Fruit fly (Drosophila melanogaster) whole organism, prepupa: Measurements from ENCODE around the gene Ccdc85.

Experiments used
- CG10631 ChIP-seq: fragments of 200-800 bp; sonication (Bioruptor generic); optimal IDR thresholded peaks from 2 replicates; lab custom pipeline; 2016; ENCODE audit warnings: missing biosample characterization, missing genetic modification characterization
- CG10669 ChIP-seq: fragments of 200-800 bp; sonication (Bioruptor generic); optimal IDR thresholded peaks from 3 replicates; lab custom pipeline; 2018; ENCODE audit warnings: missing biosample characterization, mild to moderate bottlenecking, missing genetic modification characterization, moderate library complexity
- CG11294 ChIP-seq: fragments of 200-800 bp; sonication (Bioruptor generic); IDR thresholded peaks from 2 replicates; pipeline ENCODE4 v1.3.6; 2022; ENCODE audit warnings: missing biosample characterization, missing genetic modification characterization
- CG11762 ChIP-seq: fragments of 200-800 bp; sonication (Bioruptor generic); optimal IDR thresholded peaks from 3 replicates; lab custom pipeline; 2016; ENCODE audit warnings: missing biosample characterization, missing genetic modification characterization; ENCODE audit not compliant: insufficient read depth
- CG11902 ChIP-seq: fragments of 200-800 bp; sonication (Bioruptor generic); optimal IDR thresholded peaks from 3 replicates; lab custom pipeline; 2016; ENCODE audit warnings: missing biosample characterization, missing genetic modification characterization
- CG15336 ChIP-seq: fragments of 200-800 bp; sonication (Bioruptor generic); IDR thresholded peaks from 2 replicates; pipeline ENCODE4 v1.3.6; 2022; ENCODE audit warnings: missing biosample characterization, missing genetic modification characterization
- CG1621 ChIP-seq: fragments of 200-800 bp; sonication (Bioruptor generic); optimal IDR thresholded peaks from 3 replicates; lab custom pipeline; 2018; ENCODE audit warnings: missing biosample characterization, mild to moderate bottlenecking, missing genetic modification characterization
- CG16779 ChIP-seq: fragments of 200-800 bp; sonication (Bioruptor generic); optimal IDR thresholded peaks from 3 replicates; lab custom pipeline; 2017; ENCODE audit warnings: missing biosample characterization, mild to moderate bottlenecking, missing genetic modification characterization
- CG3032 ChIP-seq: fragments of 200-800 bp; optimal IDR thresholded peaks from 2 replicates; lab custom pipeline; 2019; ENCODE audit warnings: missing biosample characterization, mild to moderate bottlenecking, missing genetic modification characterization, moderate library complexity
- CG31627 ChIP-seq: fragments of 200-800 bp; sonication (Bioruptor generic); optimal IDR thresholded peaks from 3 replicates; lab custom pipeline; 2016; ENCODE audit warnings: missing biosample characterization, missing genetic modification characterization
- CG32006 ChIP-seq: fragments of 200-800 bp; sonication (Bioruptor generic); optimal IDR thresholded peaks from 3 replicates; lab custom pipeline; 2017; ENCODE audit warnings: missing biosample characterization, mild to moderate bottlenecking, missing genetic modification characterization
- CG34406 ChIP-seq: fragments of 200-800 bp; sonication (Bioruptor generic); optimal IDR thresholded peaks from 3 replicates; lab custom pipeline; 2016; ENCODE audit warnings: missing biosample characterization, missing genetic modification characterization
- CG3919 ChIP-seq: fragments of 200-800 bp; sonication (Bioruptor generic); optimal IDR thresholded peaks from 3 replicates; lab custom pipeline; 2016; ENCODE audit warnings: missing biosample characterization, missing genetic modification characterization
- CG6276 ChIP-seq: fragments of 200-800 bp; sonication (Bioruptor generic); optimal IDR thresholded peaks from 2 replicates; lab custom pipeline; 2017; ENCODE audit warnings: missing biosample characterization, mild to moderate bottlenecking, missing genetic modification characterization
- CG6792 ChIP-seq: fragments of 200-800 bp; sonication (Bioruptor generic); optimal IDR thresholded peaks from 3 replicates; lab custom pipeline; 2016; ENCODE audit warnings: missing biosample characterization, missing genetic modification characterization
- CG6808 ChIP-seq: fragments of 200-800 bp; sonication (Bioruptor generic); optimal IDR thresholded peaks from 3 replicates; lab custom pipeline; 2017; ENCODE audit warnings: missing biosample characterization, missing genetic modification characterization, mild to moderate bottlenecking, moderate library complexity, missing genetic modification reagents
- CG6854 ChIP-seq: fragments of 200-800 bp; sonication (Bioruptor generic); optimal IDR thresholded peaks from 2 replicates; lab custom pipeline; 2017; ENCODE audit warnings: missing biosample characterization, mild to moderate bottlenecking, missing genetic modification characterization
- CG7368 ChIP-seq: fragments of 200-800 bp; sonication (Bioruptor generic); optimal IDR thresholded peaks from 3 replicates; lab custom pipeline; 2016; ENCODE audit warnings: missing biosample characterization, missing genetic modification characterization
- CG8119 ChIP-seq: fragments of 200-800 bp; sonication (Bioruptor generic); IDR thresholded peaks from 3 replicates; pipeline ENCODE4 v1.3.6; 2022; ENCODE audit warnings: missing biosample characterization, missing genetic modification characterization
- CG8319 ChIP-seq: fragments of 200-800 bp; sonication (Bioruptor generic); optimal IDR thresholded peaks from 3 replicates; lab custom pipeline; 2016; ENCODE audit warnings: missing biosample characterization, missing genetic modification characterization
- CG8632 ChIP-seq: fragments of 200-800 bp; sonication (Bioruptor generic); optimal IDR thresholded peaks from 3 replicates; lab custom pipeline; 2016; ENCODE audit warnings: missing biosample characterization, missing genetic modification characterization
- CG9139 ChIP-seq: fragments of 200-800 bp; sonication (Bioruptor generic); optimal IDR thresholded peaks from 3 replicates; lab custom pipeline; 2017; ENCODE audit warnings: missing biosample characterization, mild to moderate bottlenecking, missing genetic modification characterization
- Eip75B ChIP-seq: fragments of 200-800 bp; sonication (Bioruptor generic); optimal IDR thresholded peaks from 3 replicates; lab custom pipeline; 2016; ENCODE audit warnings: missing biosample characterization, missing genetic modification characterization
- Eip93F ChIP-seq: fragments of 200-800 bp; sonication (Bioruptor generic); optimal IDR thresholded peaks from 2 replicates; lab custom pipeline; 2016; ENCODE audit warnings: missing biosample characterization, mild to moderate bottlenecking, missing genetic modification characterization
- Ets21C ChIP-seq: fragments of 200-800 bp; sonication (Bioruptor generic); optimal IDR thresholded peaks from 3 replicates; lab custom pipeline; 2016; ENCODE audit warnings: missing biosample characterization, missing genetic modification characterization
- Ets96B ChIP-seq: fragments of 200-800 bp; optimal IDR thresholded peaks from 2 replicates; lab custom pipeline; 2019; ENCODE audit warnings: missing biosample characterization, mild to moderate bottlenecking, missing genetic modification characterization, moderate library complexity
- Gug ChIP-seq: fragments of 200-800 bp; sonication (Bioruptor generic); IDR thresholded peaks from 2 replicates; pipeline ENCODE4 v1.3.6; 2022; ENCODE audit warnings: missing biosample characterization, missing genetic modification characterization
- Hr38 ChIP-seq: sonication (Bioruptor generic); optimal IDR thresholded peaks from 2 replicates; lab custom pipeline; 2016; ENCODE audit warnings: missing biosample characterization, missing genetic modification characterization
- Hr39 ChIP-seq: fragments of 200-800 bp; sonication (Bioruptor generic); optimal IDR thresholded peaks from 2 replicates; lab custom pipeline; 2016; ENCODE audit warnings: missing biosample characterization, missing genetic modification characterization
- Hr4 ChIP-seq: fragments of 200-800 bp; sonication (Bioruptor generic); optimal IDR thresholded peaks from 3 replicates; lab custom pipeline; 2016; ENCODE audit warnings: missing biosample characterization, missing genetic modification characterization
- Lpt ChIP-seq: fragments of 200-800 bp; sonication (Bioruptor generic); optimal IDR thresholded peaks from 3 replicates; lab custom pipeline; 2016; ENCODE audit warnings: missing biosample characterization, missing genetic modification characterization
- Met ChIP-seq: fragments of 200-800 bp; sonication (Bioruptor generic); optimal IDR thresholded peaks from 3 replicates; lab custom pipeline; 2016; ENCODE audit warnings: missing biosample characterization, missing genetic modification characterization
- Smox ChIP-seq: fragments of 200-800 bp; sonication (Bioruptor generic); optimal IDR thresholded peaks from 3 replicates; lab custom pipeline; 2016; ENCODE audit warnings: missing biosample characterization, missing genetic modification characterization
- achi ChIP-seq: fragments of 200-800 bp; sonication (Bioruptor generic); optimal IDR thresholded peaks from 3 replicates; lab custom pipeline; 2016; ENCODE audit warnings: missing biosample characterization, missing genetic modification characterization
- acj6 ChIP-seq: fragments of 200-800 bp; sonication (Bioruptor generic); optimal IDR thresholded peaks from 3 replicates; lab custom pipeline; 2016; ENCODE audit warnings: missing biosample characterization, missing genetic modification characterization
- cyc ChIP-seq: fragments of 200-800 bp; sonication (Bioruptor generic); optimal IDR thresholded peaks from 3 replicates; lab custom pipeline; 2016; ENCODE audit warnings: missing biosample characterization, missing genetic modification characterization
- dac ChIP-seq: fragments of 200-800 bp; sonication (Bioruptor generic); optimal IDR thresholded peaks from 2 replicates; lab custom pipeline; 2017; ENCODE audit warnings: missing biosample characterization, mild to moderate bottlenecking, missing genetic modification characterization
- dsx ChIP-seq: fragments of 200-800 bp; optimal IDR thresholded peaks from 3 replicates; lab custom pipeline; 2019; ENCODE audit warnings: missing biosample characterization, mild to moderate bottlenecking, missing genetic modification characterization, moderate library complexity; ENCODE audit not compliant: poor library complexity, severe bottlenecking
- eg ChIP-seq: fragments of 200-800 bp; sonication (Bioruptor generic); IDR thresholded peaks from 3 replicates; pipeline ENCODE4 v1.3.6; 2022; ENCODE audit warnings: missing biosample characterization, missing genetic modification characterization
- fd59A ChIP-seq: fragments of 200-800 bp; sonication (Bioruptor generic); optimal IDR thresholded peaks from 2 replicates; lab custom pipeline; 2017; ENCODE audit warnings: missing biosample characterization, mild to moderate bottlenecking, missing genetic modification characterization, missing genetic modification reagents
- fd85E ChIP-seq: fragments of 200-800 bp; sonication (Bioruptor generic); optimal IDR thresholded peaks from 3 replicates; lab custom pipeline; 2016; ENCODE audit warnings: missing biosample characterization, missing genetic modification characterization
- fkh ChIP-seq: fragments of 200-800 bp; sonication (Bioruptor generic); optimal IDR thresholded peaks from 3 replicates; lab custom pipeline; 2017; ENCODE audit warnings: missing biosample characterization, mild to moderate bottlenecking, missing genetic modification characterization, moderate library complexity
- lz ChIP-seq: fragments of 200-800 bp; sonication (Bioruptor generic); optimal IDR thresholded peaks from 3 replicates; lab custom pipeline; 2016; ENCODE audit warnings: missing biosample characterization, missing genetic modification characterization
- pdm3 ChIP-seq: fragments of 200-800 bp; sonication (Bioruptor generic); optimal IDR thresholded peaks from 3 replicates; lab custom pipeline; 2016; ENCODE audit warnings: missing biosample characterization, missing genetic modification characterization
- salr ChIP-seq, 2 experiments: fragments of 200-800 bp; sonication (Bioruptor generic); optimal IDR thresholded peaks; 3 replicates each; lab custom pipeline; 2016 to 2018; ENCODE audit warnings: missing biosample characterization in 2 of 2, missing genetic modification characterization in 2 of 2, mild to moderate bottlenecking in 1 of 2
- ss ChIP-seq, 2 experiments: fragments of 200-800 bp; sonication (Bioruptor generic); optimal IDR thresholded peaks; 2 replicates in 1 of 2; 3 replicates in 1 of 2; lab custom pipeline; 2017 to 2018; ENCODE audit warnings: mild to moderate bottlenecking in 2 of 2, missing biosample characterization in 2 of 2, missing genetic modification characterization in 2 of 2, moderate library complexity in 1 of 2
- svp ChIP-seq: fragments of 200-800 bp; sonication (Bioruptor generic); peaks from one replicate; lab custom pipeline; 2016; ENCODE audit warnings: missing biosample characterization, missing genetic modification characterization
- topi ChIP-seq: fragments of 200-800 bp; sonication (Bioruptor generic); optimal IDR thresholded peaks from 3 replicates; lab custom pipeline; 2016; ENCODE audit warnings: missing biosample characterization, missing genetic modification characterization
- vri ChIP-seq: fragments of 200-800 bp; sonication (Bioruptor generic); optimal IDR thresholded peaks from 3 replicates; lab custom pipeline; 2016; ENCODE audit warnings: missing biosample characterization, mild to moderate bottlenecking, missing genetic modification characterization

Ccdc85 gene

DNA sequence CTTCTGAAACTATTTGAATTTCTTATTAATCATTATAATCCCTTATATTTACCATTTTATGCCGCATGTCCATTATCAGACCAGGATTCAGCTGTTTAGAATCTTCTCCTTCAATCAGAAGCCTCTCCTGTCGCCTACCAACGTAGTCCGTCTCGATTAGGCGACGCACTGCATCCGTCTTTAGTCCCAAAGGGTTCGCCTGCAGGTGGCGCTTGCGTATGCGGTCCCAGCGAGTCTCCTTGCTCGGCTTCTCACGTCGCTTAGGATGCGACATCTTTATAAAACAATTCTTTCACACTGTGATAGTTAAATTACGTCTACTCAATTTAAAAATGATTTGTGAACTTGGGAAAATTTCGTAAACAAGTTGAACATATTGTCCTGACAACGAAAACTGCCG, 35.9 kb downstream of the Ccdc85 start, which contains the start of gene CG17258:
Gene CG17258 (minus strand): TSS at position 380 of the 400 bp plus-strand sequence.
- TF ChIP-seq ss (GFP tag; optimal IDR thresholded peaks at IDR 0.05; lab: Kevin White, UChicago): no peak
- no peak for TF ChIP-seq fkh (GFP tag; lab: Kevin White, UChicago)
- no peak for TF ChIP-seq Lpt (GFP tag; lab: Kevin White, UChicago)
- TF ChIP-seq CG16779: no peak
- TF ChIP-seq, all 60 proteins: peak for 0

DNA sequence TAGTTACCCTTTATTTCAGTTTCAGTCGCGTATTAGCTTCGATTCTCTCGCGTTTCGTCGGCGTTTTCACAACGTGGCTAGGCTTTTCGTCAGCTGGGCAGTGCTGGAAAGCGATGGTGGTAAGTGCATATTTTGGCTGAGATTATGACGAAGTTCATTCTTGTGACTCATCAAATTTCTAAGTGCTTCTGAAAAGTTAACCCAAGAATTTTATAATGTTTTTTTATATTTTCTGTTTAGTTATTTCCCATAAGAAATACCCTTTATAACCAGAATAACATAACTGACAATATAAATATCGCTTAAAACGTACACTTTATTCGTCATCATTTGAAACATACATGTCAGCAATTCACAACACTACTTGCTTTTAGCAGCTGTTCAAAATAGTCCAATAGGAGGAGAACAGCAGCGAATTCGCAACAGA, 38.1 kb downstream of the Ccdc85 start, which contains the start of the genes CG17260 and SerRS:
Gene CG17260 (plus strand): TSS at position 78 of the 427 bp plus-strand sequence.
Gene SerRS (minus strand): TSS at position 251 of the 427 bp plus-strand sequence.
- TF ChIP-seq CG11762 (GFP tag; lab: Kevin White, UChicago) (peak; percentile 89), CG8632 (GFP tag; lab: Kevin White, UChicago) (peak; percentile 87), achi (GFP tag; lab: Kevin White, UChicago) (peak; percentile 90), CG8319 (GFP tag; lab: Kevin White, UChicago) (peak; percentile 91), dac (GFP tag; lab: Kevin White, UChicago) (peak; percentile 86), CG6276 (GFP tag; lab: Kevin White, UChicago) (no peak), topi (GFP tag; lab: Kevin White, UChicago) (peak; percentile 95), CG34406 (peak; percentile 91), CG6854 (GFP tag; lab: Kevin White, UChicago) (peak; percentile 69), CG10669 (GFP tag; lab: Kevin White, UChicago) (peak; percentile 88), CG11902 (GFP tag; lab: Kevin White, UChicago) (peak; percentile 91), fkh (GFP tag; lab: Kevin White, UChicago) (no peak), svp (GFP tag; lab: Kevin White, UChicago) (peak; percentile 94), Eip75B (no peak), ss (GFP tag; optimal IDR thresholded peaks at IDR 0.05; lab: Kevin White, UChicago) (no peak), fd85E (GFP tag; lab: Kevin White, UChicago) (no peak), lz (GFP tag; lab: Kevin White, UChicago) (peak; percentile 97), pdm3 (peak; percentile 95), vri (GFP tag; lab: Kevin White, UChicago) (no peak), fd59A (GFP tag; lab: Kevin White, UChicago) (peak; percentile 70), Hr39 (GFP tag; lab: Kevin White, UChicago) (peak; percentile 97), CG3919 (GFP tag; lab: Kevin White, UChicago) (peak; percentile 94), acj6 (GFP tag; lab: Kevin White, UChicago) (peak; percentile 94), salr (GFP tag; optimal IDR thresholded peaks at IDR 0.05; lab: Kevin White, UChicago) (peak in 1 of 2 experiments; percentile 70), CG8119 (GFP tag; lab: Robert Waterston, UW) (peak; percentile 85), CG7368 (GFP tag; lab: Kevin White, UChicago) (no peak), CG1621 (tag; lab: Kevin White, UChicago) (peak; percentile 73), Ets96B (peak; percentile 89), Met (no peak), cyc (GFP tag; lab: Kevin White, UChicago) (peak; percentile 95), Gug (GFP tag; lab: Robert Waterston, UW) (peak; percentile 91), CG3032 (tag; lab: Kevin White, UChicago) (peak; percentile 92), Eip93F (GFP tag; lab: Kevin White, UChicago) (peak; percentile 59), Hr4 (GFP tag; lab: Kevin White, UChicago) (peak; percentile 96), CG31627 (GFP tag; lab: Kevin White, UChicago) (peak; percentile 97), dsx (GFP tag; lab: Kevin White, UChicago) (no peak), eg (GFP tag; lab: Robert Waterston, UW) (peak; percentile 92), Lpt (GFP tag; lab: Kevin White, UChicago) (peak; percentile 92), CG9139 (no peak), Ets21C (GFP tag; lab: Kevin White, UChicago) (peak; percentile 92), CG15336 (GFP tag; lab: Robert Waterston, UW) (peak; percentile 82), Smox (GFP tag; lab: Kevin White, UChicago) (peak; percentile 92), CG11294 (GFP tag; lab: Robert Waterston, UW) (peak; percentile 84), CG32006 (GFP tag; lab: Kevin White, UChicago) (peak; percentile 94), Hr38 (peak; percentile 73), CG6808 (GFP tag; lab: Kevin White, UChicago) (peak; percentile 72), CG10631 (GFP tag; lab: Kevin White, UChicago) (peak; percentile 97), CG6792 (peak; percentile 90), CG16779 (no peak)
